Worm (Caenorhabditis elegans): ENCODE results near the gene F54D12.8.

ce11 chrII:1374486-1374885 is 23.4 kb downstream of the F54D12.8 start:
- TF ChIP-seq ceh-36 (tag; optimal IDR thresholded peaks at IDR 0.05): no peak
- TF ChIP-seq ama-1 (optimal IDR thresholded peaks at IDR 0.05): no peak
- no peak for TF ChIP-seq ceh-13 (GFP tag; optimal IDR thresholded peaks at IDR 0.05)
- TF ChIP-seq hnd-1 (tag; optimal IDR thresholded peaks at IDR 0.05): no peak
- no peak for TF ChIP-seq flt-1 (GFP tag; IDR thresholded peaks at IDR 0.05)
- TF ChIP-seq tbx-37 (GFP tag; conservative IDR thresholded peaks at IDR 0.05): no peak
- TF ChIP-seq ets-7 (tag; optimal IDR thresholded peaks at IDR 0.05): no peak
- no peak for TF ChIP-seq scrt-1 (GFP tag; IDR thresholded peaks at IDR 0.05)
- TF ChIP-seq sea-1 (GFP tag; conservative IDR thresholded peaks at IDR 0.05): no peak

All from whole organism, early embryonic.